Worm (Caenorhabditis elegans) whole organism, L4 larva: Measurements from ENCODE around the gene F38B7.17.

Source experiments
- T20F7.1 ChIP-seq: fragments of 200-800 bp; sonication (Bioruptor generic); optimal IDR thresholded peaks from 2 replicates; lab custom pipeline; 2018; ENCODE audit warnings: mild to moderate bottlenecking, missing genetic modification characterization, missing compliant biosample characterization
- ama-1 ChIP-seq: fragments of 150-350 bp; optimal IDR thresholded peaks from 2 replicates; lab custom pipeline; 2014; ENCODE audit warnings: inconsistent platforms, mixed read lengths
- arid-1 ChIP-seq: fragments of 200-800 bp; sonication (Bioruptor generic); conservative IDR thresholded peaks from 2 replicates; pipeline ENCODE4 v1.3.6; 2022; ENCODE audit warnings: missing genetic modification reagents, missing genetic modification characterization, missing compliant biosample characterization
- ceh-28 ChIP-seq: fragments of 150-350 bp; optimal IDR thresholded peaks from 2 replicates; lab custom pipeline; 2014; ENCODE audit warnings: missing biosample characterization, missing genetic modification reagents, missing genetic modification characterization
- ceh-62 ChIP-seq: sonication (generic microtip); optimal IDR thresholded peaks from 2 replicates; lab custom pipeline; 2017; ENCODE audit warnings: missing biosample characterization, missing genetic modification characterization
- ceh-82 ChIP-seq: sonication (generic microtip); optimal IDR thresholded peaks from 2 replicates; lab custom pipeline; 2017; ENCODE audit warnings: missing biosample characterization, missing genetic modification characterization
- ces-1 ChIP-seq: fragments of 150-350 bp; sonication (generic microtip); optimal IDR thresholded peaks from 4 replicates; lab custom pipeline; 2014; ENCODE audit warnings: missing biosample characterization, missing genetic modification reagents, missing genetic modification characterization
- cey-2 ChIP-seq: sonication (generic microtip); optimal IDR thresholded peaks from 3 replicates; lab custom pipeline; 2017; ENCODE audit warnings: missing genetic modification characterization, mild to moderate bottlenecking, missing compliant biosample characterization, antibody characterized with exemption, borderline replicate concordance; ENCODE audit not compliant: insufficient read depth
- ctbp-1 ChIP-seq: fragments of 200-800 bp; sonication (Bioruptor generic); IDR thresholded peaks from 2 replicates; pipeline ENCODE4 v1.3.6; 2022; ENCODE audit warnings: missing genetic modification reagents, missing genetic modification characterization, missing compliant biosample characterization
- daf-12 ChIP-seq: fragments of 150-350 bp; optimal IDR thresholded peaks from 2 replicates; lab custom pipeline; 2014; ENCODE audit warnings: missing biosample characterization, missing genetic modification reagents, missing genetic modification characterization
- daf-16 ChIP-seq, 3 experiments: sonication (generic microtip); optimal IDR thresholded peaks; 2 replicates each; lab custom pipeline; 2016 to 2017; ENCODE audit warnings: missing genetic modification characterization in 3 of 3, missing genetic modification reagents in 3 of 3, mild to moderate bottlenecking in 2 of 3, missing compliant biosample characterization in 2 of 3, missing biosample characterization in 1 of 3, moderate library complexity in 1 of 3
- dmd-6 ChIP-seq: fragments of 200-800 bp; sonication (Bioruptor generic); IDR thresholded peaks from 2 replicates; pipeline ENCODE4 v1.3.6; 2022; ENCODE audit warnings: missing genetic modification reagents, missing genetic modification characterization, missing compliant biosample characterization
- dpl-1 ChIP-seq: fragments of 150-350 bp; optimal IDR thresholded peaks from 2 replicates; lab custom pipeline; 2014; ENCODE audit warnings: missing biosample characterization, missing genetic modification reagents, missing genetic modification characterization
- duxl-1 ChIP-seq: sonication (generic microtip); optimal IDR thresholded peaks from 2 replicates; lab custom pipeline; 2016; ENCODE audit warnings: mild to moderate bottlenecking, missing genetic modification characterization, moderate library complexity, missing compliant biosample characterization; ENCODE audit not compliant: poor library complexity
- dve-1 ChIP-seq: sonication (generic microtip); optimal IDR thresholded peaks from 2 replicates; lab custom pipeline; 2017; ENCODE audit warnings: antibody characterized with exemption, mild to moderate bottlenecking, missing genetic modification characterization, missing compliant biosample characterization; ENCODE audit not compliant: insufficient read depth
- fos-1 ChIP-seq: fragments of 150-350 bp; optimal IDR thresholded peaks from 2 replicates; lab custom pipeline; 2014; ENCODE audit warnings: missing biosample characterization, missing genetic modification characterization
- gei-8 ChIP-seq: fragments of 200-800 bp; sonication (Bioruptor generic); optimal IDR thresholded peaks from 2 replicates; lab custom pipeline; 2018; ENCODE audit warnings: mild to moderate bottlenecking, missing genetic modification characterization, missing compliant biosample characterization
- hlh-11 ChIP-seq: fragments of 200-800 bp; sonication (Bioruptor generic); optimal IDR thresholded peaks from 2 replicates; lab custom pipeline; 2018; ENCODE audit warnings: mild to moderate bottlenecking, missing genetic modification characterization, missing compliant biosample characterization
- hlh-30 ChIP-seq: sonication (generic microtip); optimal IDR thresholded peaks from 2 replicates; lab custom pipeline; 2017; ENCODE audit warnings: antibody characterized with exemption, mild to moderate bottlenecking, missing genetic modification characterization, missing compliant biosample characterization; ENCODE audit not compliant: insufficient read depth
- hmg-1.1 ChIP-seq: fragments of 200-800 bp; sonication (Bioruptor generic); IDR thresholded peaks from 2 replicates; pipeline ENCODE4 v1.3.6; 2022; ENCODE audit warnings: missing genetic modification reagents, missing genetic modification characterization, missing compliant biosample characterization
- lsy-2 ChIP-seq, 2 experiments: fragments of 150-350 bp in 1 of 2; sonication (generic microtip) in 1 of 2; optimal IDR thresholded peaks; 2 replicates each; lab custom pipeline; 2014 to 2017; ENCODE audit warnings: missing biosample characterization in 2 of 2, missing genetic modification characterization in 2 of 2
- mdl-1 ChIP-seq, 2 experiments: fragments of 150-350 bp in 1 of 2; sonication (generic microtip) in 1 of 2; optimal IDR thresholded peaks; 2 replicates each; lab custom pipeline; 2014 to 2017; ENCODE audit warnings: missing biosample characterization in 2 of 2, missing genetic modification characterization in 2 of 2
- mdt-29 ChIP-seq: fragments of 200-800 bp; sonication (Bioruptor generic); IDR thresholded peaks from 2 replicates; pipeline ENCODE4 v1.3.6; 2022; ENCODE audit warnings: missing genetic modification reagents, missing genetic modification characterization, missing compliant biosample characterization
- mep-1 ChIP-seq: fragments of 150-350 bp; sonication (generic microtip); optimal IDR thresholded peaks from 3 replicates; lab custom pipeline; 2014; ENCODE audit warnings: missing biosample characterization, missing genetic modification characterization
- mes-2 ChIP-seq: sonication (generic microtip); optimal IDR thresholded peaks from 2 replicates; lab custom pipeline; 2016; ENCODE audit warnings: missing genotype, mild to moderate bottlenecking, missing genetic modification characterization, missing compliant biosample characterization; ENCODE audit not compliant: poor library complexity, severe bottlenecking
- mxl-3 ChIP-seq: fragments of 200-800 bp; sonication (Bioruptor generic); optimal IDR thresholded peaks from 2 replicates; lab custom pipeline; 2018; ENCODE audit warnings: mild to moderate bottlenecking, missing genetic modification characterization, missing compliant biosample characterization
- nhr-11 ChIP-seq: fragments of 150-350 bp; optimal IDR thresholded peaks from 2 replicates; lab custom pipeline; 2014; ENCODE audit warnings: missing biosample characterization, missing genetic modification characterization
- nhr-25 ChIP-seq: sonication (generic microtip); optimal IDR thresholded peaks from 2 replicates; lab custom pipeline; 2017; ENCODE audit warnings: missing genetic modification characterization, mild to moderate bottlenecking, missing compliant biosample characterization, antibody characterized with exemption, moderate library complexity, borderline replicate concordance; ENCODE audit not compliant: insufficient read depth
- nhr-28 ChIP-seq: fragments of 150-350 bp; optimal IDR thresholded peaks from 2 replicates; lab custom pipeline; 2014; ENCODE audit warnings: missing biosample characterization, missing genetic modification characterization
- nhr-48 ChIP-seq: sonication (generic microtip); optimal IDR thresholded peaks from 2 replicates; lab custom pipeline; 2016; ENCODE audit warnings: mild to moderate bottlenecking, missing genetic modification characterization, missing compliant biosample characterization
- nhr-6 ChIP-seq: fragments of 150-350 bp; optimal IDR thresholded peaks from 2 replicates; lab custom pipeline; 2014; ENCODE audit warnings: missing biosample characterization, missing genetic modification characterization
- pha-4 ChIP-seq, 2 experiments: fragments of 150-350 bp in 1 of 2; fragments of 200-800 bp in 1 of 2; sonication (Bioruptor generic) in 1 of 2; IDR thresholded peaks in 1 of 2; optimal IDR thresholded peaks in 1 of 2; 2 replicates each; pipeline versions ENCODE4 v1.3.6 to Lab custom; 2014 to 2022; ENCODE audit warnings: missing genetic modification characterization in 2 of 2, missing genetic modification reagents in 2 of 2, missing biosample characterization in 1 of 2, missing compliant biosample characterization in 1 of 2
- php-3 ChIP-seq: fragments of 200-800 bp; sonication (Bioruptor generic); IDR thresholded peaks from 2 replicates; pipeline ENCODE4 v1.3.6; 2022; ENCODE audit warnings: missing genetic modification reagents, missing genetic modification characterization, missing compliant biosample characterization
- pqm-1 ChIP-seq: sonication (generic microtip); optimal IDR thresholded peaks from 2 replicates; lab custom pipeline; 2017; ENCODE audit warnings: missing biosample characterization, missing genetic modification characterization
- rbr-2 ChIP-seq: sonication (generic microtip); optimal IDR thresholded peaks from 2 replicates; lab custom pipeline; 2016; ENCODE audit warnings: missing genotype, missing genetic modification characterization, missing compliant biosample characterization
- skn-1 ChIP-seq: fragments of 150-350 bp; optimal IDR thresholded peaks from 2 replicates; lab custom pipeline; 2014; ENCODE audit warnings: missing biosample characterization, missing genetic modification characterization
- snpc-4 ChIP-seq: fragments of 150-350 bp; optimal IDR thresholded peaks from 2 replicates; lab custom pipeline; 2014; ENCODE audit warnings: missing biosample characterization, missing genetic modification characterization
- unc-62 ChIP-seq, 3 experiments: fragments of 150-350 bp in 1 of 3; sonication (generic microtip); optimal IDR thresholded peaks in 2 of 3; peaks in 1 of 3; 1 replicate in 1 of 3; 2 replicates in 2 of 3; lab custom pipeline; 2014 to 2017; ENCODE audit warnings: missing biosample characterization in 3 of 3, missing genetic modification characterization in 3 of 3, missing genetic modification reagents in 3 of 3, missing genotype in 1 of 3
- zag-1 ChIP-seq: fragments of 150-350 bp; optimal IDR thresholded peaks from 2 replicates; lab custom pipeline; 2014; ENCODE audit warnings: missing biosample characterization, missing genetic modification characterization
- zip-2 ChIP-seq: fragments of 150-350 bp; optimal IDR thresholded peaks from 2 replicates; lab custom pipeline; 2014; ENCODE audit warnings: missing biosample characterization, missing genetic modification characterization
- ztf-7 ChIP-seq: fragments of 150-350 bp; optimal IDR thresholded peaks from 2 replicates; lab custom pipeline; 2014; ENCODE audit warnings: missing biosample characterization, missing genetic modification characterization

Gene F38B7.17

ce11 chrV:11548914-11549406 lies at the start of gene F38B7.17, which contains the start of gene F38B7.3:
TSS of gene F38B7.17 (minus strand) at chrV:11548964.
TSS of gene F38B7.3 (plus strand) at chrV:11549107.
- peak; percentile 73 for TF ChIP-seq nhr-28 (tag; lab: Kevin White, UChicago)
- TF ChIP-seq nhr-48 = peak; percentile 17
- TF ChIP-seq fos-1 (tag; lab: Kevin White, UChicago) = no peak
- peak; percentile 48 for TF ChIP-seq mep-1 (tag; lab: Kevin White, UChicago)
- TF ChIP-seq ces-1 = no peak
- TF ChIP-seq rbr-2 = peak; percentile 61
- TF ChIP-seq dmd-6 (GFP tag; lab: Robert Waterston, UW) = peak; percentile 55
- TF ChIP-seq nhr-25 = peak; percentile 63
- no peak for TF ChIP-seq daf-16 (GFP tag; optimal IDR thresholded peaks at IDR 0.05; lab: Kevin White, UChicago)
- peak; percentile 85 for TF ChIP-seq daf-16 (tag; optimal IDR thresholded peaks at IDR 0.05; lab: Kevin White, UChicago)
- peak; percentile 39 for TF ChIP-seq T20F7.1
- TF ChIP-seq nhr-11 = peak; percentile 60
- TF ChIP-seq ama-1 (lab: Kevin White, UChicago) = peak; percentile 26
- TF ChIP-seq zag-1 (tag; lab: Kevin White, UChicago) = no peak
- TF ChIP-seq pqm-1 (tag; lab: Kevin White, UChicago) = peak; percentile 66
- TF ChIP-seq ctbp-1 (GFP tag; lab: Robert Waterston, UW) = 0 out of 2 replicates have a peak, but pooled peaks have one; percentile 44
- no peak for TF ChIP-seq ceh-28 (tag; lab: Kevin White, UChicago)
- TF ChIP-seq ztf-7 (tag; lab: Kevin White, UChicago) = peak; percentile 7
- TF ChIP-seq skn-1 = no peak
- TF ChIP-seq mxl-3 (GFP tag; lab: Kevin White, UChicago) = peak; percentile 63
- no peak for TF ChIP-seq mdt-29
- TF ChIP-seq lsy-2 (tag; optimal IDR thresholded peaks at IDR 0.05; lab: Kevin White, UChicago) = peak in 1 of 2 experiments; percentile 61
- TF ChIP-seq mes-2 = peak; percentile 46
- peak; percentile 85 for TF ChIP-seq hlh-11 (tag; lab: Kevin White, UChicago)
- TF ChIP-seq ceh-62 (tag; lab: Kevin White, UChicago) = no peak
- TF ChIP-seq hmg-1.1 (GFP tag; lab: Robert Waterston, UW) = peak; percentile 41; the same call in 1 of the 2 replicates
- peak; percentile 83 for TF ChIP-seq dve-1
- TF ChIP-seq unc-62 (GFP tag; optimal IDR thresholded peaks at IDR 0.05 in 1 of 2; lab: Kevin White, UChicago) = peak in 1 of 2 experiments; percentile 52
- no peak for TF ChIP-seq unc-62 (tag; optimal IDR thresholded peaks at IDR 0.05; lab: Kevin White, UChicago)
- no peak for TF ChIP-seq daf-12
- peak; percentile 66 to 91 for TF ChIP-seq mdl-1 (tag; optimal IDR thresholded peaks at IDR 0.05; lab: Kevin White, UChicago)
- peak; percentile 27 for TF ChIP-seq dpl-1 (GFP tag; lab: Kevin White, UChicago)
- TF ChIP-seq gei-8 = no peak
- TF ChIP-seq snpc-4 = no peak
- TF ChIP-seq pha-4 (GFP tag; IDR thresholded peaks at IDR 0.05; lab: Robert Waterston, UW) = no peak
- TF ChIP-seq pha-4 (tag; optimal IDR thresholded peaks at IDR 0.05; lab: Kevin White, UChicago) = no peak
- TF ChIP-seq nhr-6 (tag; lab: Kevin White, UChicago) = peak; percentile 27
- no peak for TF ChIP-seq zip-2 (tag; lab: Kevin White, UChicago)
- TF ChIP-seq hlh-30 = peak; percentile 93
- TF ChIP-seq php-3 = no peak

ce11 chrV:11593888-11594287 lies 45.1 kb upstream of the F38B7.17 start:
- no peak for TF ChIP-seq ces-1
- no peak for TF ChIP-seq duxl-1
- peak in 1 of 2 experiments; percentile 94 for TF ChIP-seq unc-62 (GFP tag; optimal IDR thresholded peaks at IDR 0.05 in 1 of 2; lab: Kevin White, UChicago)
- no peak for TF ChIP-seq unc-62 (tag; optimal IDR thresholded peaks at IDR 0.05; lab: Kevin White, UChicago)
- TF ChIP-seq arid-1 (GFP tag; lab: Robert Waterston, UW) = no peak
- TF ChIP-seq ceh-82 (tag; lab: Kevin White, UChicago) = no peak
- TF ChIP-seq cey-2 (tag; lab: Kevin White, UChicago) = no peak
- no peak for TF ChIP-seq mdt-29
- TF ChIP-seq, all 104 proteins: peak for 1
